Fruit fly (Drosophila melanogaster) whole organism, embryonic: ENCODE measurements around the gene Acf.

ENCODE experiments used
- Bdp1 ChIP-seq: fragments of 200-800 bp; sonication (Bioruptor generic); optimal IDR thresholded peaks from 3 replicates; lab custom pipeline; 2016; ENCODE audit warnings: missing biosample characterization, missing genetic modification characterization
- BtbVII ChIP-seq: fragments of 200-800 bp; sonication (Bioruptor generic); optimal IDR thresholded peaks from 3 replicates; lab custom pipeline; 2017; ENCODE audit warnings: missing biosample characterization, mild to moderate bottlenecking, missing genetic modification characterization
- C15 ChIP-seq: fragments of 200-800 bp; sonication (Bioruptor generic); IDR thresholded peaks from 3 replicates; pipeline ENCODE4 v1.3.6; 2022; ENCODE audit warnings: missing biosample characterization, missing genetic modification characterization
- CG10462 ChIP-seq: fragments of 200-800 bp; sonication (Bioruptor generic); optimal IDR thresholded peaks from 2 replicates; lab custom pipeline; 2016; ENCODE audit warnings: missing biosample characterization, missing genetic modification characterization
- CG12942 ChIP-seq: fragments of 200-800 bp; sonication (Bioruptor generic); optimal IDR thresholded peaks from 3 replicates; lab custom pipeline; 2016; ENCODE audit warnings: missing biosample characterization, missing genetic modification characterization
- CG16863 ChIP-seq: fragments of 200-800 bp; sonication (Bioruptor generic); optimal IDR thresholded peaks from 3 replicates; lab custom pipeline; 2016; ENCODE audit warnings: missing biosample characterization, missing genetic modification characterization
- CG18764 ChIP-seq: fragments of 200-800 bp; sonication (Bioruptor generic); optimal IDR thresholded peaks from 3 replicates; lab custom pipeline; 2016; ENCODE audit warnings: missing biosample characterization, missing genetic modification characterization
- CG4820 ChIP-seq: fragments of 200-800 bp; sonication (Bioruptor generic); optimal IDR thresholded peaks from 3 replicates; lab custom pipeline; 2016; ENCODE audit warnings: missing biosample characterization, missing genetic modification characterization
- CG5245 ChIP-seq: fragments of 200-800 bp; sonication (Bioruptor generic); optimal IDR thresholded peaks from 3 replicates; lab custom pipeline; 2016; ENCODE audit warnings: missing biosample characterization, missing genetic modification characterization
- CG5953 ChIP-seq: fragments of 200-800 bp; sonication (Bioruptor generic); IDR thresholded peaks from 2 replicates; pipeline ENCODE4 v1.3.6; 2022; ENCODE audit warnings: missing biosample characterization, missing genetic modification characterization
- CG6683 ChIP-seq: fragments of 200-800 bp; sonication (Bioruptor generic); optimal IDR thresholded peaks from 2 replicates; lab custom pipeline; 2017; ENCODE audit warnings: missing biosample characterization, mild to moderate bottlenecking, missing genetic modification characterization, missing genetic modification reagents
- CG6689 ChIP-seq: fragments of 200-800 bp; sonication (Bioruptor generic); IDR thresholded peaks from 2 replicates; pipeline ENCODE4 v1.3.6; 2022; ENCODE audit warnings: missing biosample characterization, missing genetic modification characterization
- CG7839 ChIP-seq: fragments of 200-800 bp; sonication (Bioruptor generic); optimal IDR thresholded peaks from 3 replicates; lab custom pipeline; 2018; ENCODE audit warnings: missing biosample characterization, mild to moderate bottlenecking, missing genetic modification characterization, moderate library complexity
- CG8281 ChIP-seq: fragments of 200-800 bp; sonication (Bioruptor generic); optimal IDR thresholded peaks from 2 replicates; lab custom pipeline; 2018; ENCODE audit warnings: missing biosample characterization, mild to moderate bottlenecking, missing genetic modification characterization, moderate library complexity
- CG8478 ChIP-seq: fragments of >200 bp; optimal IDR thresholded peaks from 2 replicates; lab custom pipeline; 2018
- CkIIα-i1 ChIP-seq: fragments of 200-800 bp; sonication (Bioruptor generic); IDR thresholded peaks from 2 replicates; pipeline ENCODE4 v1.3.6; 2022; ENCODE audit warnings: missing biosample characterization, missing genetic modification characterization
- Dp ChIP-seq: fragments of 200-800 bp; sonication (Bioruptor generic); optimal IDR thresholded peaks from 2 replicates; lab custom pipeline; 2018; ENCODE audit warnings: missing biosample characterization, mild to moderate bottlenecking, missing genetic modification characterization, moderate library complexity
- Dref ChIP-seq: fragments of 200-800 bp; sonication (Bioruptor generic); IDR thresholded peaks from 2 replicates; pipeline ENCODE4 v1.3.6; 2022; ENCODE audit warnings: missing biosample characterization, missing genetic modification characterization
- Hmx ChIP-seq: fragments of 200-800 bp; sonication (Bioruptor generic); optimal IDR thresholded peaks from 2 replicates; lab custom pipeline; 2016; ENCODE audit warnings: missing biosample characterization, missing genetic modification characterization
- Lim3 ChIP-seq: fragments of 200-800 bp; sonication (Bioruptor generic); IDR thresholded peaks from 2 replicates; pipeline ENCODE4 v1.3.6; 2022; ENCODE audit warnings: missing biosample characterization, missing genetic modification characterization
- MBD-R2 ChIP-seq: fragments of 200-800 bp; sonication (Bioruptor generic); IDR thresholded peaks from 2 replicates; pipeline ENCODE4 v1.3.6; 2022; ENCODE audit warnings: missing biosample characterization, missing genetic modification characterization
- Spps ChIP-seq: fragments of 200-800 bp; sonication (Bioruptor generic); optimal IDR thresholded peaks from 2 replicates; lab custom pipeline; 2018; ENCODE audit warnings: missing biosample characterization, mild to moderate bottlenecking, missing genetic modification characterization
- TFAM ChIP-seq: fragments of 200-800 bp; sonication (Bioruptor generic); optimal IDR thresholded peaks from 2 replicates; lab custom pipeline; 2017; ENCODE audit warnings: missing biosample characterization, missing genetic modification characterization, inconsistent platforms
- Vsx1 ChIP-seq: fragments of 200-800 bp; sonication (Bioruptor generic); optimal IDR thresholded peaks from 2 replicates; lab custom pipeline; 2017; ENCODE audit warnings: missing biosample characterization, mild to moderate bottlenecking, missing genetic modification characterization, missing genetic modification reagents
- YL-1 ChIP-seq: fragments of 200-800 bp; sonication (Bioruptor generic); optimal IDR thresholded peaks from 3 replicates; lab custom pipeline; 2017; ENCODE audit warnings: missing biosample characterization, mild to moderate bottlenecking, missing genetic modification characterization
- ab ChIP-seq: fragments of 200-800 bp; sonication (Bioruptor generic); optimal IDR thresholded peaks from 2 replicates; lab custom pipeline; 2016; ENCODE audit warnings: missing biosample characterization, missing genetic modification characterization
- al ChIP-seq: fragments of 200-800 bp; sonication (Bioruptor generic); IDR thresholded peaks from 2 replicates; pipeline ENCODE4 v1.3.6; 2022; ENCODE audit warnings: missing biosample characterization, missing genetic modification characterization
- ara ChIP-seq: fragments of 200-800 bp; sonication (Bioruptor generic); IDR thresholded peaks from 2 replicates; pipeline ENCODE4 v1.3.6; 2022; ENCODE audit warnings: missing biosample characterization, missing genetic modification characterization
- bowl ChIP-seq: fragments of 200-800 bp; sonication (Bioruptor generic); IDR thresholded peaks from 2 replicates; pipeline ENCODE4 v1.3.6; 2022; ENCODE audit warnings: missing biosample characterization, missing genetic modification characterization
- chm ChIP-seq: fragments of 200-800 bp; sonication (Bioruptor generic); IDR thresholded peaks from 2 replicates; pipeline ENCODE4 v1.3.6; 2022; ENCODE audit warnings: missing biosample characterization, missing genetic modification characterization
- corto ChIP-seq: fragments of 200-800 bp; sonication (Bioruptor generic); optimal IDR thresholded peaks from 2 replicates; lab custom pipeline; 2016; ENCODE audit warnings: missing biosample characterization, mild to moderate bottlenecking, missing genetic modification characterization, moderate library complexity
- dan ChIP-seq: fragments of 200-800 bp; sonication (Bioruptor generic); IDR thresholded peaks from 2 replicates; pipeline ENCODE4 v1.3.6; 2022; ENCODE audit warnings: missing biosample characterization, missing genetic modification characterization
- dmrt99B ChIP-seq: fragments of 200-800 bp; sonication (Bioruptor generic); optimal IDR thresholded peaks from 2 replicates; lab custom pipeline; 2018; ENCODE audit warnings: missing biosample characterization, mild to moderate bottlenecking, missing genetic modification characterization, moderate library complexity
- grau ChIP-seq: fragments of 200-800 bp; optimal IDR thresholded peaks from 3 replicates; lab custom pipeline; 2019; ENCODE audit warnings: missing biosample characterization, mild to moderate bottlenecking, missing genetic modification characterization, moderate library complexity
- gro ChIP-seq: fragments of 200-800 bp; sonication (Bioruptor generic); optimal IDR thresholded peaks from 2 replicates; lab custom pipeline; 2016; ENCODE audit warnings: missing biosample characterization, missing genetic modification characterization
- jigr1 ChIP-seq: fragments of 200-800 bp; sonication (Bioruptor generic); IDR thresholded peaks from 3 replicates; pipeline ENCODE4 v1.3.6; 2022; ENCODE audit warnings: missing biosample characterization, missing genetic modification characterization
- jing ChIP-seq: fragments of 200-800 bp; sonication (Bioruptor generic); optimal IDR thresholded peaks from 2 replicates; lab custom pipeline; 2018; ENCODE audit warnings: missing biosample characterization, mild to moderate bottlenecking, missing genetic modification characterization
- kni ChIP-seq: fragments of 200-800 bp; sonication (Bioruptor generic); optimal IDR thresholded peaks from 3 replicates; lab custom pipeline; 2017; ENCODE audit warnings: mild to moderate bottlenecking, missing biosample characterization, missing genetic modification reagents, missing genetic modification characterization
- luna ChIP-seq: fragments of 200-800 bp; sonication (Bioruptor generic); optimal IDR thresholded peaks from 2 replicates; lab custom pipeline; 2016; ENCODE audit warnings: missing biosample characterization, missing genetic modification characterization
- mld ChIP-seq: fragments of 200-800 bp; sonication (Bioruptor generic); IDR thresholded peaks from 3 replicates; pipeline ENCODE4 v1.3.6; 2022; ENCODE audit warnings: missing biosample characterization, missing genetic modification characterization; ENCODE audit not compliant: partially characterized antibody
- pita ChIP-seq: fragments of 200-800 bp; sonication (Bioruptor generic); optimal IDR thresholded peaks from 2 replicates; lab custom pipeline; 2017; ENCODE audit warnings: missing biosample characterization, mild to moderate bottlenecking, missing genetic modification characterization
- pnt ChIP-seq: fragments of 200-800 bp; sonication (Bioruptor generic); optimal IDR thresholded peaks from 3 replicates; lab custom pipeline; 2016; ENCODE audit warnings: missing biosample characterization, missing genetic modification characterization
- pros ChIP-seq: fragments of 200-800 bp; sonication (Bioruptor generic); optimal IDR thresholded peaks from 3 replicates; lab custom pipeline; 2019; ENCODE audit warnings: missing biosample characterization, mild to moderate bottlenecking, missing genetic modification characterization, moderate library complexity
- pum ChIP-seq: fragments of 200-800 bp; sonication (Bioruptor generic); optimal IDR thresholded peaks from 2 replicates; lab custom pipeline; 2016; ENCODE audit warnings: missing biosample characterization, missing genetic modification characterization
- salm ChIP-seq: fragments of 200-800 bp; sonication (Bioruptor generic); optimal IDR thresholded peaks from 2 replicates; lab custom pipeline; 2018; ENCODE audit warnings: missing biosample characterization, mild to moderate bottlenecking, missing genetic modification characterization
- stc ChIP-seq: fragments of 200-800 bp; sonication (Bioruptor generic); IDR thresholded peaks from 2 replicates; pipeline ENCODE4 v1.3.6; 2022; ENCODE audit warnings: missing biosample characterization, missing genetic modification characterization
- tna ChIP-seq: fragments of 200-800 bp; sonication (Bioruptor generic); IDR thresholded peaks from 2 replicates; pipeline ENCODE4 v1.3.6; 2022; ENCODE audit warnings: missing biosample characterization, missing genetic modification characterization; ENCODE audit not compliant: partially characterized antibody
- tx ChIP-seq: fragments of 200-800 bp; sonication (Bioruptor generic); optimal IDR thresholded peaks from 2 replicates; lab custom pipeline; 2016; ENCODE audit warnings: missing biosample characterization, missing genetic modification characterization
- vvl ChIP-seq: fragments of 200-800 bp; sonication (Bioruptor generic); IDR thresholded peaks from 2 replicates; pipeline ENCODE4 v1.3.6; 2022; ENCODE audit warnings: missing biosample characterization, missing genetic modification characterization
- yki ChIP-seq: fragments of >200 bp; optimal IDR thresholded peaks from 3 replicates; lab custom pipeline; 2018
- zen2 ChIP-seq: fragments of 200-800 bp; sonication (Bioruptor generic); IDR thresholded peaks from 3 replicates; pipeline ENCODE4 v1.3.6; 2022; ENCODE audit warnings: missing biosample characterization, missing genetic modification characterization; ENCODE audit not compliant: partially characterized antibody
- zf30C ChIP-seq: fragments of 200-800 bp; sonication (Bioruptor generic); optimal IDR thresholded peaks from 3 replicates; lab custom pipeline; 2018; ENCODE audit warnings: missing biosample characterization, mild to moderate bottlenecking, missing genetic modification characterization

The Acf gene

DNA sequence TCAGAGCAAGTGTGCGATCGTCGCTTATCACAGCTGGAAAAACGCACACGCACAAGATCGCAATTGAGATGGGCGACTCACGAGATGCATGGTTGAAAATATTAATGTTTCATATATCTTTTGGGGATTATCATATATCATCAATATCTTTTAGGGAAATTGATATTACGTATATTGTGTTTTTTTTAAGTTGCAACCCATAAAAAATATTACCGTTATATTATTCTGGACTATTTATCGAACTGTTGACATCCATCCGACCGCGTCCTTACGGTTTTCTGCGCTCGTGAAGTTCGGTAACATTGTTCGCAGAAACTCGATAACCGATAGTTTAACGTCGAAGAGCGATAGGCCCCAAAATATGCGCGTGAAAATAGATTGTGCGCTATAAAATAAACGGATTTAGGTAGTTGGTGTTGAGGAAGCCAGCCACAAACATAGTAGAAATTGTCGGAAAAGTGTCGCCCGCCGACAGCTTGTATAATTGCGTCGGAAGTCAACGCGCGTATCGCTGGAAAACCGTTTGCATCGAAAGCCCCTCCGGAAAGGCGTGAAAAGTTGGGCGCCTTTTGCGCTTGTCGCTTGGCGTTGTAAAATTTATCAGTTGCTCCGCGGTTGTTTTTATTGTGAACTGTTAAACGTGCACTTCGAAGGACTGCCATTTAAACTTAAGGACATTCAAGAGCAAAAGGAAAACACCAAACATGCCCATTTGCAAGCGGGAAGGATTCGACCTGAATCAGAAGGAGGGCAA lies at the start of gene Acf, which contains the start of gene Mccc1 (continued):
- TF ChIP-seq Hmx (GFP tag; lab: Kevin White, UChicago) (no peak), TFAM (GFP tag; lab: Kevin White, UChicago) (no peak), salm (tag; lab: Kevin White, UChicago) (no peak), pum (GFP tag; lab: Kevin White, UChicago) (peak; percentile 37), CG10462 (GFP tag; lab: Kevin White, UChicago) (peak; percentile 71), luna (GFP tag; lab: Kevin White, UChicago) (no peak), CG6689 (peak; percentile 31; the same call in 1 of the 2 replicates), BtbVII (no peak), Dp (peak; percentile 33), CG12942 (GFP tag; lab: Kevin White, UChicago) (peak; percentile 0), tna (GFP tag; lab: Robert Waterston, UW) (no peak), al (GFP tag; lab: Robert Waterston, UW) (no peak), CG4820 (GFP tag; lab: Kevin White, UChicago) (no peak), jigr1 (GFP tag; lab: Robert Waterston, UW) (no peak), Lim3 (no peak), dan (GFP tag; lab: Robert Waterston, UW) (no peak), pnt (GFP tag; lab: Kevin White, UChicago) (no peak), kni (GFP tag; lab: Kevin White, UChicago) (no peak), Dref (GFP tag; lab: Robert Waterston, UW) (peak; percentile 71), dmrt99B (tag; lab: Kevin White, UChicago) (no peak), pros (no peak), corto (GFP tag; lab: Kevin White, UChicago) (no peak), bowl (GFP tag; lab: Robert Waterston, UW) (no peak), CG5953 (GFP tag; lab: Robert Waterston, UW) (no peak), CG6683 (GFP tag; lab: Kevin White, UChicago) (no peak), zf30C (no peak), jing (GFP tag; lab: Kevin White, UChicago) (no peak), MBD-R2 (GFP tag; lab: Robert Waterston, UW) (peak; percentile 35; the same call in 1 of the 2 replicates), chm (GFP tag; lab: Robert Waterston, UW) (no peak), CG7839 (tag; lab: Kevin White, UChicago) (no peak), Bdp1 (GFP tag; lab: Kevin White, UChicago) (no peak), vvl (GFP tag; lab: Robert Waterston, UW) (peak; percentile 14; the same call in 1 of the 2 replicates), C15 (GFP tag; lab: Robert Waterston, UW) (no peak), CG18764 (GFP tag; lab: Kevin White, UChicago) (no peak), tx (GFP tag; lab: Kevin White, UChicago) (no peak), grau (tag; lab: Kevin White, UChicago) (no peak), yki (lab: Kevin White, UChicago) (no peak), pita (GFP tag; lab: Kevin White, UChicago) (no peak), gro (GFP tag; lab: Kevin White, UChicago) (no peak), CG16863 (GFP tag; lab: Kevin White, UChicago) (peak; percentile 29), Spps (no peak), mld (GFP tag; lab: Robert Waterston, UW) (no peak), CkIIα-i1 (GFP tag; lab: Robert Waterston, UW) (no peak), ab (no peak), CG8478 (lab: Kevin White, UChicago) (no peak), CG5245 (no peak), Vsx1 (no peak), YL-1 (GFP tag; lab: Kevin White, UChicago) (peak; percentile 50), ara (GFP tag; lab: Robert Waterston, UW) (no peak), CG8281 (no peak), zen2 (peak; percentile 31; the same call in 1 of the 3 replicates), stc (GFP tag; lab: Robert Waterston, UW) (no peak)
